Worm (Caenorhabditis elegans): ENCODE results near the gene C16A3.2.
A peak's percentile ranks its signal among the peaks of the same experiment; 100 is the strongest.

C16A3.2 gene

DNA sequence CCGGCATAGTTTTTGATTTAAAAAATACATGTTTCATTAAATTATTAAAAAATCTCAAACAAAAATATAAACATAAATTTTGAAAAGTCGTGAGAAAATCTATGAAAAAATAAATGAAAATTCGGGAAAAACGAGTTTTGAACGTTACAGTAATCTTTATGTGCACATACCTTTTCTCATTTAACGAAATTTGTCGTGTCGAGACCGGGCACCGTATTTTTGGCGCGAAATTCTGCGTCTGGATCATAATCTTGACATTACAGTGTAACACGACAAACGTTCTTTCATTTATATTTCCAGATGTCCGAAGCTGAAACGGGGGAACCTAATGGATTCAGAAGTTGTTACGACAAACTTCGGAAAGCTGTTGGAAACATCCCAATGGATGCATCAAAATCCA, at the start of gene C16A3.2:
Gene C16A3.2, plus strand, starts transcription at position 301 of the 400 bp plus-strand sequence.
- TF ChIP-seq him-1 (tag; optimal IDR thresholded peaks at IDR 0.05), result no peak
- no peak for TF ChIP-seq W03F9.2 (tag; optimal IDR thresholded peaks at IDR 0.05)
- no peak for TF ChIP-seq dao-5 (tag; optimal IDR thresholded peaks at IDR 0.05)

DNA sequence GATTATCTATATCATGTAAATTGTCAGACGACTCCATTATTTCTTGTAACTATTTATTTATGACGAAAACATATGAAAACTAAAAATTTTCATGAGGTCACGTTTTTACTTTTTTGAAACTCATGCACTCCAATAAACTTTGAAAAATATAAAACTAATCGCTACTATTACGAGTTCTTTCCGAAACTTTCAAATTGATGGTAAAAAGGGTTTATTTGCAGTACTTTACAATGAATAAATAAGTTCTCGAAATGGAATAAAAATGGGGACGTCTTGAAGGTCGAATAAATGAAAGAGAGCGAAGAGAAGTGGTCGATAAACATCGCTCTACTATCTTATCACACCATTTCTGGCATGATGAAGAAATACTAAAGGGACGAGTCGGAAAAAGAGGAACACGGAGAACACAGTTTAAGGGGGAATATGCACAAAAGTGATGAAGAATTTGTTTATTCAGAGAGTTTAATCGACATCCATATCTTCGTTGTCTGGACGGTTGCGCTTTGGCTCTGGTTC, 49.7 kb upstream of the C16A3.2 start, which contains the start of gene let-767:
Gene let-767, minus strand, starts transcription at position 51 of the 516 bp plus-strand sequence.
- no peak for TF ChIP-seq dao-5 (tag; optimal IDR thresholded peaks at IDR 0.05)
- no peak for TF ChIP-seq him-1 (tag; optimal IDR thresholded peaks at IDR 0.05)
- TF ChIP-seq W03F9.2 (tag; optimal IDR thresholded peaks at IDR 0.05), result no peak

DNA sequence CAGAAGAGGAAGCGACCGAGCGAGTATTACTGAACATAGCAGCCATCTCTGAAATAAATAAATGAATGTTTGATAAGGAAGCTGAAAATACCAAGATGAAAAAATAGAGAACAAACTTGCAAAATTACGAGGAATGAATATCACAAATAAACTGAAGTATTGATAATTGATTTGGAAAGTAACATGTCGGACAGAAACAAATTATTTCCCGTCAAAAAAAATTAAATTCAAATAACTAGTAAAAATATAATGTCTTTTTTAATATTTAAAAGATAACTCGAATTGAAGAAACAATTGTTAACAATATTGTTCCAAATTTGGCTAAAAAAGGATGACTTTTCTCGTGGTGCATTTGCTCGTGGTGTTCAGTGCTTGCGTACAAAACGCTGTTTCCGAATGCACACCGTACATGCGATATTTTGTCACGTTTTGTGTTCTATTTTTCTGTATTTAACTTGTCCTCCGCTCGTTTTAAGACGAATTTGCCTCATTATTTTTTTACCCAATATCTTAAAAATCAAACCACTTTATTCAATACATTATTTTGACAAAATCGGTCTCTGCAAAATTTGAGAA, 47.7 kb upstream of the C16A3.2 start, which contains the start of gene rpn-13:
Gene rpn-13, minus strand, starts transcription at position 51 of the 576 bp plus-strand sequence.
- TF ChIP-seq W03F9.2 (tag; optimal IDR thresholded peaks at IDR 0.05) (peak; percentile 1), him-1 (tag; optimal IDR thresholded peaks at IDR 0.05) (peak; percentile 29), dao-5 (tag; optimal IDR thresholded peaks at IDR 0.05) (no peak)

DNA sequence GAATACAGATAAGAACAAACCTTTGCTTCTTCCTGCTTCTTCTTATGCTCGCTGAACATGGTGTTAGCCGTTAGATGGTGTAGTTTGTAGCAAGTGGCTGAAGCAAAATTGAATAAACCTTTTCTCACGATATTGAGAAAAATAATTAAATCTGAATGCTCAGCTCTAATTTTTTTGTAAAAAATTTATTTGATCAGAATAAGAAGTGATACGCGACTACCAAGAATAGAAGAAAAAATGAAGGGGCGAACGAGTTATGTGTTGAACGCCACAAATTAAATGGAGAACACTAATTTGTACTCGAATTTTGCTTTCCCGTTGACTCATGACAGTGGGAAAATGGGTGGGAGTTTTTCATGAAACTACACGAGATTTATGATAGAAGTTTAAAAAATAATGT, 46.4 kb upstream of the C16A3.2 start, which contains the start of gene C56G2.9:
Gene C56G2.9, minus strand, starts transcription at position 101 of the 400 bp plus-strand sequence.
- TF ChIP-seq dao-5 (tag; optimal IDR thresholded peaks at IDR 0.05), result no peak
- no peak for TF ChIP-seq him-1 (tag; optimal IDR thresholded peaks at IDR 0.05)
- TF ChIP-seq W03F9.2 (tag; optimal IDR thresholded peaks at IDR 0.05), result no peak

DNA sequence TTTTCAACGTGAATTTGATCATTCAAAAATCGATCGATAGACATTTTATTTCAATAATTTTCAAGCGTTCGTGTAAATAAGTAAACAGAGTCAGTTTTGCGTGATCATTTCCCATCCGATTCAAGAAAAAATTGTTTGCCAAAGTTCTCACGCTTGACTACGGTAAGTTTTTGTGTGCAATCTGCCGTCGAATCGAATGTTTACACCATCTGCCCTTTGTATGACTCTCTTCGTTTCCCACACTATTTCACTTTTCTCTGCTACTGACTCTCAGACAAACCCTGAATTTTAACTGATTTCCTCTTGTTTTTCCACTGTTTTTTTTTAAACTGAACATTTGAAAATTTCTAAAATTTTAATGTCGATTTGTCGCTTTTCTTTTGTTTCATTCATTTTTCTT, 44.9 kb upstream of the C16A3.2 start:
- TF ChIP-seq dao-5 (tag; optimal IDR thresholded peaks at IDR 0.05) (no peak), him-1 (tag; optimal IDR thresholded peaks at IDR 0.05) (peak; percentile 74), W03F9.2 (tag; optimal IDR thresholded peaks at IDR 0.05) (peak; percentile 90)

DNA sequence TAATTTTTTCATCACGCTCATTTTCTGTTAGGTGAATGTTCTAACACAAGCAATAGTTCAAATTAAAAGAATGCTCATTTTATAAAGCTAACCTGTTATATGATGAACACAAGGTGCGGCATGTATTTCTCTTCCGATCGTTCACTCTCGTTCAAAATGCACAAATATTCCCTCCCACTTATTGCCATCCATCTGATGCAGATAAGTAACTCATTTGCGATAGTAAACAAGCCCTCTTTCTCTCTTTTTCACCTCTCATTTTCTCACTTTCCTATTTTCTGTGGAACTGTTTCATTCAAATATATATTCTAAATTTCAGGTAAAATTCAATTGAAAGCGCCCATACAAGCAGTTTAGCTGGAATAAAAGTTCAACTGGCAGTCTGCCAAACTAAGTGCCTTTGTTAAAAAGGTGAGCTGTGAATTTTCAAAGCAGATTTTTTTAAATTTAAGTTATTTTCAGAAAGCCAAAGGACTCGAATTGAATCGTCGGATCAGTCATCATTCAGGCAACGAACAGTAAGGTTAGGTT, 43.6 kb upstream of the C16A3.2 start, which contains the start of the genes trmt-10C.2 and C56G2.22:
Gene trmt-10C.2, plus strand, starts transcription at position 314 of the 531 bp plus-strand sequence.
Gene C56G2.22, plus strand, starts transcription at position 481 of the 531 bp plus-strand sequence.
- TF ChIP-seq him-1 (tag; optimal IDR thresholded peaks at IDR 0.05), result no peak
- no peak for TF ChIP-seq W03F9.2 (tag; optimal IDR thresholded peaks at IDR 0.05)
- no peak for TF ChIP-seq dao-5 (tag; optimal IDR thresholded peaks at IDR 0.05)

DNA sequence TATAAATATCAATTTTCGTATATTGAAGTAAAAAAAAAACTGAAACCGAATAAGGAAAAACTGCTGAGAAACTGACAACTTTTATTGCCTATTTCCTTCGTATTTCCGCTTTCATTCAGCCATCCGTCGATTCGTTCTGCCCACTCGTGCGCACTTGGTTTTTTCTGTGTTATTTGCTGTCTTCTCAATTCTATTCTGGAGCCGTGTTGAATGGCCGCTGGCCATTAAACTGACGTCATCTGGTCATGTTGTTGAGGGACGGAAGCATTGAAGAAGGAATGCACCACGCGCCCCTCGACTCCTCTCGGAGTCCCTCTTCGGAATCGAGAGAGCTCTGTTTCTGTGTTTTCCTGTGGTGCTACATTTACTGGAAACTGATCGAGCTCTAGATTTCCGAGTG, 41.1 kb upstream of the C16A3.2 start:
- no peak for TF ChIP-seq dao-5 (tag; optimal IDR thresholded peaks at IDR 0.05)
- no peak for TF ChIP-seq W03F9.2 (tag; optimal IDR thresholded peaks at IDR 0.05)
- peak; percentile 64 for TF ChIP-seq him-1 (tag; optimal IDR thresholded peaks at IDR 0.05)

DNA sequence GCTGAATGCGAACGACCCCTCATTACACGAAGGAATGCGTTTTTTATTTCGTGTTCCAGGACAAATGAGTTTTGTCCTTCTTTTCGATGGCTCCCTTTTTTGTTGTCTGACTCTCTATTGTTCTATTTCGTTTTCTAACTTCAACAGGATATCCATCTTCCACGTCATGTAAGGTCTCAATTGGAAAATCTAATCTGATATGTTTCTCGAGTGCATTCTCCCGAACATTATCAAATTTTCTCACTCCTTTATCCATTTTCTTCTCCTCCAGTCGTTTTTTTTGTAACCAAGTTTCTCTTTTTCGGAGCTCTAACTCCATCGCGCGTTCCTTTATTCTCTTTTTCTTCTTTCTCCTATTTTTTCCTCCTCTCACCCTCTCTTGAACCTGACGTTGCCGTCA, 39.2 kb upstream of the C16A3.2 start:
- TF ChIP-seq W03F9.2 (tag; optimal IDR thresholded peaks at IDR 0.05), result no peak
- TF ChIP-seq him-1 (tag; optimal IDR thresholded peaks at IDR 0.05), result no peak
- TF ChIP-seq dao-5 (tag; optimal IDR thresholded peaks at IDR 0.05), result no peak

DNA sequence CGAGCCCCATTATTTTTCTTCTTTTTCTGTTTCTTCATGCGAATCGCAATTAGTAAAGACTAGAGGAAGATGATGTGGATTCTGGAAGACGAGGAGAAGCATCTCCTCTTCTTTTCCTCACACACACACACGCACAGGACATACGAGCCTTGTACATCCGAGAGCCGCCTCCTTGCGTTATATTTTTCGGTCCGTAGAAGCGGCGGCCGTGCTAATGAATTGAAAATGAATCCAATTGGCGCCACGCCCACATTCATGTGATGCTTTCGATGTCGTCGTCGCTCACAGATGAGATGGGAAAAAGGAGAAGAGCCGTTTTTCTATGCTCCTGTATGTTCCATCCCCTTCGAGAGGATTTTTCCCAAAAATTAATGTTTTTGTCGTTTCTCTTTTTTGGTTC, 38.2 kb upstream of the C16A3.2 start:
- TF ChIP-seq him-1 (tag; optimal IDR thresholded peaks at IDR 0.05), result no peak
- TF ChIP-seq dao-5 (tag; optimal IDR thresholded peaks at IDR 0.05), result no peak
- TF ChIP-seq W03F9.2 (tag; optimal IDR thresholded peaks at IDR 0.05), result no peak

DNA sequence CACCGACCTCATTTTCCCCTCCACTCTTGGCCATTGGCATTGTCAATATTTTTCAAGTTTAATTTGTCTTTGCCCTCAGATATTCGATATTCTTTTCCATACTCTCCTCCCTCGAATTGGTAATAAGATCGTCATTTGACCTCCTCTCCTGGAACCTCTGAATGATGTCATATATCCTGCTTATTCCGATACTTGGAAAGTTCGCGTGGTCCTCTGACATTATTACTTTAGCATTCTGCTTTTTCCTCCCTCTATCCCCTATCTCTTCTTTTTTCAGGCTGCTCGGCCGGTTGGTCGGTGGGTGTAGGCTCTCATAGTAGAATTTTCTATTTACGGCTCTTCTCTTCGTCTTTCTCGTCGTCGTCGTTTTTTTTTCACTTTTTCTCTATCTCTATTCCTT, 37.2 kb upstream of the C16A3.2 start:
- TF ChIP-seq W03F9.2 (tag; optimal IDR thresholded peaks at IDR 0.05) (no peak), dao-5 (tag; optimal IDR thresholded peaks at IDR 0.05) (no peak), him-1 (tag; optimal IDR thresholded peaks at IDR 0.05) (no peak)

DNA sequence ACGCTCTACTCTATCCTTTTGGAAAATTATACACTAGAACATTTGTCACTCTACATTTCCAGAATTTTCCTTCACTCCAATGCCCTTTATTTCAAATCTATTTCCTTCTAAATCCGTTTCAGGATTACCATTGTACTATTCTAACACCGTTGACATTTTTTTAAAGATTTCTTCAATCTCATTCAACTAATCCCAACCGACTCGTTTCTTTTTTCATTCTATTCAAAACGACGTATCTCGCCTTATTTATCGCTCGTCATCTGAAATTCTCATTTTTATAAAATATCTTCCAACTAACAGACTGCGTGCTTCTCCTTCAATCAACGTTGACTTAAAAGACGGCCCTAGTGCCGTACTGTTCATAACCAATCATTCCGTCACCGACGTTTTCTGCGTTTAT, 36.5 kb upstream of the C16A3.2 start, which contains the start of gene akap-1:
Gene akap-1, plus strand, starts transcription at position 301 of the 400 bp plus-strand sequence.
- TF ChIP-seq W03F9.2 (tag; optimal IDR thresholded peaks at IDR 0.05) (no peak), dao-5 (tag; optimal IDR thresholded peaks at IDR 0.05) (no peak), him-1 (tag; optimal IDR thresholded peaks at IDR 0.05) (no peak)

DNA sequence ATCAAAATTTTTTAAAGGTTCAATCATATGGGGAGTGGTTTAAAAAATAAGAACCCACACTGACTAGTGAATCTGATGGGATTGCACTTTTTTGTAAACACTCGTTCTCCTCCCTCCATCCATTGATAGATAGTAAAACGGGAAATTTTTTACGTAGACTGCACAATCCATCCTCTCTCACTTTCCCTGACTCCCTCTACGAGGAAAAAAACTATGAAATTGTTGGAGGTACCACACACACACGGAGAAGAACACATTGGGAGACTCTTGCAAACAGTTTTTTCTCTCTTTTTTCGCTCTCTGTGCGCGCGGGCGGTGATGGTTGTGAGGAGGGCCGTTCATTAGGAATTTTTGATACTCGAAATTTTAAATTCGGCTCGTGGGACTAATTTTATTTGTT, 34.3 kb upstream of the C16A3.2 start:
- no peak for TF ChIP-seq W03F9.2 (tag; optimal IDR thresholded peaks at IDR 0.05)
- TF ChIP-seq dao-5 (tag; optimal IDR thresholded peaks at IDR 0.05), result no peak
- TF ChIP-seq him-1 (tag; optimal IDR thresholded peaks at IDR 0.05), result no peak

DNA sequence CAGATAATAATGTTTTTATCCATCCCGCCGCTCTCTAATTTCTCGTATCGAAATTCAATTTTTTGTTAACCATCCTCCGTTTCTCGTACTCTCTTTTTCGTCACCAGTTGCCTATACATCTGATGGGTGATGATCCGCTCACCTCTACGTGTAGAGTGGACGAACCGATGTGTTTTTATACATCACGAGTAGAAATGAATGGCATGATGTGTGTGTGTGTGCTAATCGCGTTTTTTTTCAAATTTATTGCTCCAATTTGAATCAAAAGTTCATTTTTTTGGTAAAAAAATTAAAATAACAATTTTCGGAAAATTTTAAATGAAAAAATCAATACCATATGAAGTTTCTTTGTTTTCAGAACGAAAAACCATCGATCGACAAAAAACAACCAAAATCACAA, 33.6 kb upstream of the C16A3.2 start:
- TF ChIP-seq dao-5 (tag; optimal IDR thresholded peaks at IDR 0.05) (no peak), W03F9.2 (tag; optimal IDR thresholded peaks at IDR 0.05) (no peak), him-1 (tag; optimal IDR thresholded peaks at IDR 0.05) (no peak)

DNA sequence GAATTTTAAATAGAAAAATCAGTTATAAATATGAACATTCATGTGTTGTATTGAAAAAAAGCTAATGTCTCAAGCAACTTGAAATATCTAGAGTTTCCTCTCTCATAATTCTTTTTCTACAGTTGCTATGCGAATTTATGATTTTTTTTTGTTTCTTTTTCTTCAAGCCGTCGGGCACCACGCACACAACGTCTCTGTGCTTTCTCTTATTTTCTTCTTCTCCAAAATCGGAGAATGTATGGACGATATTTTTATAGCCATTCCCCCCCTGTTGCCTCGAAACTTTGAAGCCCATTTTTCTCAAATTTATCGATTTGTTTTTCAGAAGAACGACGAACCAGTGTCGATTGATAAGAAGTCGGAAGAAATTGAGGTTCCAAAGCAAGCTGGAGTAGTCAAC, 32.9 kb upstream of the C16A3.2 start:
- no peak for TF ChIP-seq dao-5 (tag; optimal IDR thresholded peaks at IDR 0.05)
- no peak for TF ChIP-seq W03F9.2 (tag; optimal IDR thresholded peaks at IDR 0.05)
- TF ChIP-seq him-1 (tag; optimal IDR thresholded peaks at IDR 0.05), result no peak
